Fruit fly (Drosophila melanogaster) Kc167 (cell line): ENCODE results near the gene CG13731.

Experiments
- Myc ChIP-seq: fragments of >200 bp; optimal IDR thresholded peaks from 2 replicates; lab custom pipeline; 2017; ENCODE audit warnings: missing external identifiers
- h ChIP-seq: fragments of >200 bp; optimal IDR thresholded peaks from 3 replicates; lab custom pipeline; 2018; ENCODE audit warnings: missing external identifiers
- psq ChIP-seq: fragments of >200 bp; optimal IDR thresholded peaks from 2 replicates; lab custom pipeline; 2017; ENCODE audit warnings: missing external identifiers
- ttk ChIP-seq: sonication (Bioruptor generic); optimal IDR thresholded peaks from 2 replicates; lab custom pipeline; 2017; ENCODE audit warnings: missing external identifiers

dm6 chr3L:17436331-17436730 is 47.6 kb upstream of the CG13731 start, which contains the start of gene CG12229:
- no peak for TF ChIP-seq psq (lab: Kevin White, UChicago)
- no peak for TF ChIP-seq h (lab: Kevin White, UChicago)
- no peak for TF ChIP-seq ttk (lab: Kevin White, UChicago)
- TF ChIP-seq Myc: no peak
